Worm (Caenorhabditis elegans) whole organism, early embryonic: ENCODE data around the gene ttr-59.

ENCODE experiments used
- F13C5.2 ChIP-seq: sonication (generic microtip); optimal IDR thresholded peaks from 2 replicates; lab custom pipeline; 2017; ENCODE audit warnings: mild to moderate bottlenecking, missing genetic modification characterization, inconsistent platforms, missing compliant biosample characterization
- aly-1 ChIP-seq: sonication (generic microtip); optimal IDR thresholded peaks from 2 replicates; lab custom pipeline; 2016; ENCODE audit warnings: missing genetic modification characterization, missing compliant biosample characterization
- ama-1 ChIP-seq: fragments of 150-350 bp; optimal IDR thresholded peaks from 2 replicates; lab custom pipeline; 2014
- ceh-36 ChIP-seq: sonication (generic microtip); optimal IDR thresholded peaks from 2 replicates; lab custom pipeline; 2016; ENCODE audit warnings: missing genetic modification characterization, inconsistent platforms, missing compliant biosample characterization
- hmbx-1 ChIP-seq: sonication (generic microtip); optimal IDR thresholded peaks from 2 replicates; lab custom pipeline; 2016; ENCODE audit warnings: mild to moderate bottlenecking, missing genetic modification characterization, missing compliant biosample characterization
- pes-1 ChIP-seq: fragments of 200-800 bp; sonication (Bioruptor generic); IDR thresholded peaks from 2 replicates; pipeline ENCODE4 v1.3.6; 2022; ENCODE audit warnings: missing genetic modification reagents, missing genetic modification characterization, missing compliant biosample characterization
- sea-1 ChIP-seq: fragments of 200-800 bp; sonication (Bioruptor generic); conservative IDR thresholded peaks from 2 replicates; pipeline ENCODE4 v1.3.6; 2022; ENCODE audit warnings: missing genetic modification characterization, missing compliant biosample characterization
- tbx-11 ChIP-seq: fragments of 200-800 bp; sonication (Bioruptor generic); IDR thresholded peaks from 2 replicates; pipeline ENCODE4 v1.3.6; 2022; ENCODE audit warnings: missing genetic modification characterization, missing compliant biosample characterization

ce11 chrX:7320115-7320711, 9.4 kb upstream of the ttr-59 start, which contains the start of gene spp-5:
- TF ChIP-seq hmbx-1 (tag; lab: Kevin White, UChicago), result no peak
- TF ChIP-seq ama-1 (lab: Kevin White, UChicago), result no peak
- no peak for TF ChIP-seq sea-1 (GFP tag; lab: Robert Waterston, UW)
- TF ChIP-seq tbx-11 (GFP tag; lab: Robert Waterston, UW), result no peak
- TF ChIP-seq F13C5.2 (tag; lab: Kevin White, UChicago), result no peak
- TF ChIP-seq aly-1 (tag; lab: Kevin White, UChicago), result no peak
- TF ChIP-seq ceh-36 (tag; lab: Kevin White, UChicago), result no peak
- TF ChIP-seq pes-1 (GFP tag; lab: Robert Waterston, UW), result no peak
